Worm (Caenorhabditis elegans) whole organism, mixed stage, embryonic: ENCODE results near the gene elmd-1.

ENCODE experiments used
- bed-3 ChIP-seq: fragments of 200-800 bp; sonication (Bioruptor generic); optimal IDR thresholded peaks from 3 replicates; lab custom pipeline; 2018; ENCODE audit warnings: mild to moderate bottlenecking, missing genetic modification characterization, moderate library complexity, missing compliant biosample characterization
- blmp-1 ChIP-seq: fragments of 150-350 bp; optimal IDR thresholded peaks from 2 replicates; lab custom pipeline; 2014; ENCODE audit warnings: missing biosample characterization, missing genetic modification characterization
- ceh-43 ChIP-seq: fragments of 200-800 bp; sonication (Bioruptor generic); optimal IDR thresholded peaks from 2 replicates; lab custom pipeline; 2018; ENCODE audit warnings: mild to moderate bottlenecking, missing genetic modification characterization, moderate library complexity, missing compliant biosample characterization
- ceh-83 ChIP-seq: fragments of 200-800 bp; sonication (Bioruptor generic); optimal IDR thresholded peaks from 2 replicates; lab custom pipeline; 2018; ENCODE audit warnings: mild to moderate bottlenecking, missing genetic modification characterization, missing compliant biosample characterization
- ces-1 ChIP-seq: fragments of 150-350 bp; optimal IDR thresholded peaks from 2 replicates; lab custom pipeline; 2014; ENCODE audit warnings: missing biosample characterization, missing genetic modification reagents, missing genetic modification characterization
- cnd-1 ChIP-seq: fragments of 200-800 bp; sonication (Bioruptor generic); optimal IDR thresholded peaks from 2 replicates; lab custom pipeline; 2018; ENCODE audit warnings: mild to moderate bottlenecking, missing genetic modification characterization, missing compliant biosample characterization
- drap-1 ChIP-seq: fragments of 200-800 bp; sonication (Bioruptor generic); optimal IDR thresholded peaks from 3 replicates; lab custom pipeline; 2018; ENCODE audit warnings: mild to moderate bottlenecking, missing genetic modification characterization, missing compliant biosample characterization
- elt-1 ChIP-seq: sonication (generic microtip); optimal IDR thresholded peaks from 2 replicates; lab custom pipeline; 2017; ENCODE audit warnings: missing genetic modification characterization, mild to moderate bottlenecking, missing compliant biosample characterization, antibody characterized with exemption, moderate library complexity, borderline replicate concordance; ENCODE audit not compliant: insufficient read depth
- elt-3 ChIP-seq: fragments of 150-350 bp; optimal IDR thresholded peaks from 2 replicates; lab custom pipeline; 2014; ENCODE audit warnings: missing biosample characterization, missing genetic modification characterization
- flh-1 ChIP-seq: fragments of 200-800 bp; sonication (Bioruptor generic); optimal IDR thresholded peaks from 2 replicates; lab custom pipeline; 2018; ENCODE audit warnings: mild to moderate bottlenecking, missing genetic modification characterization, moderate library complexity, missing compliant biosample characterization
- ham-2 ChIP-seq: fragments of 200-800 bp; sonication (Bioruptor generic); optimal IDR thresholded peaks from 2 replicates; lab custom pipeline; 2018; ENCODE audit warnings: mild to moderate bottlenecking, missing genetic modification characterization, missing compliant biosample characterization
- lin-13 ChIP-seq: fragments of 150-350 bp; optimal IDR thresholded peaks from 2 replicates; lab custom pipeline; 2014; ENCODE audit warnings: missing biosample characterization, missing genetic modification characterization
- lsy-2 ChIP-seq: fragments of 150-350 bp; optimal IDR thresholded peaks from 2 replicates; lab custom pipeline; 2014; ENCODE audit warnings: missing biosample characterization, missing genetic modification characterization
- mab-5 ChIP-seq: fragments of 150-350 bp; optimal IDR thresholded peaks from 2 replicates; lab custom pipeline; 2014; ENCODE audit warnings: missing biosample characterization, missing genetic modification characterization
- mls-2 ChIP-seq: sonication (generic microtip); optimal IDR thresholded peaks from 2 replicates; lab custom pipeline; 2016; ENCODE audit warnings: mild to moderate bottlenecking, missing genetic modification characterization, moderate library complexity, missing compliant biosample characterization
- nhr-12 ChIP-seq: fragments of 150-350 bp; optimal IDR thresholded peaks from 2 replicates; lab custom pipeline; 2014; ENCODE audit warnings: missing biosample characterization, missing genetic modification characterization
- nhr-237 ChIP-seq: fragments of 150-350 bp; optimal IDR thresholded peaks from 2 replicates; lab custom pipeline; 2014; ENCODE audit warnings: missing biosample characterization, missing genetic modification characterization
- nhr-28 ChIP-seq: fragments of 150-350 bp; optimal IDR thresholded peaks from 2 replicates; lab custom pipeline; 2014; ENCODE audit warnings: missing biosample characterization, missing genetic modification characterization
- nhr-76 ChIP-seq: sonication (generic microtip); optimal IDR thresholded peaks from 2 replicates; lab custom pipeline; 2017; ENCODE audit warnings: missing biosample characterization, missing genetic modification characterization
- pha-4 ChIP-seq: fragments of 150-350 bp; optimal IDR thresholded peaks from 2 replicates; lab custom pipeline; 2018; ENCODE audit warnings: missing biosample characterization, missing genetic modification reagents, missing genetic modification characterization
- sem-2 ChIP-seq: fragments of 200-800 bp; sonication (Bioruptor generic); optimal IDR thresholded peaks from 2 replicates; lab custom pipeline; 2018; ENCODE audit warnings: mild to moderate bottlenecking, missing genetic modification characterization, missing compliant biosample characterization
- snpc-4 ChIP-seq: fragments of 150-350 bp; optimal IDR thresholded peaks from 2 replicates; lab custom pipeline; 2014; ENCODE audit warnings: missing biosample characterization, missing genetic modification characterization
- sptf-1 ChIP-seq: sonication (generic microtip); optimal IDR thresholded peaks from 2 replicates; lab custom pipeline; 2017; ENCODE audit warnings: mild to moderate bottlenecking, missing genetic modification characterization, moderate library complexity, missing compliant biosample characterization
- tbx-8 ChIP-seq: fragments of 200-800 bp; sonication (Bioruptor generic); optimal IDR thresholded peaks from 2 replicates; lab custom pipeline; 2018; ENCODE audit warnings: mild to moderate bottlenecking, missing genetic modification characterization, moderate library complexity, missing compliant biosample characterization
- unc-120 ChIP-seq: sonication (generic microtip); optimal IDR thresholded peaks from 2 replicates; lab custom pipeline; 2017; ENCODE audit warnings: missing genetic modification characterization, missing compliant biosample characterization; ENCODE audit not compliant: poor library complexity, severe bottlenecking
- unc-39 ChIP-seq: fragments of 150-350 bp; optimal IDR thresholded peaks from 2 replicates; lab custom pipeline; 2014; ENCODE audit warnings: missing biosample characterization, missing genetic modification characterization
- unc-62 ChIP-seq: fragments of 150-350 bp; optimal IDR thresholded peaks from 2 replicates; lab custom pipeline; 2014; ENCODE audit warnings: missing biosample characterization, missing genetic modification reagents, missing genetic modification characterization
- zip-8 ChIP-seq: fragments of 150-350 bp; optimal IDR thresholded peaks from 2 replicates; lab custom pipeline; 2014; ENCODE audit warnings: missing biosample characterization, missing genetic modification characterization
- ztf-11 ChIP-seq: fragments of 150-350 bp; optimal IDR thresholded peaks from 2 replicates; lab custom pipeline; 2014; ENCODE audit warnings: missing biosample characterization, missing genetic modification characterization

elmd-1 gene

ce11 chrIII:3351672-3352071, 38.0 kb upstream of the elmd-1 start:
- no peak for TF ChIP-seq bed-3
- TF ChIP-seq cnd-1: no peak
- TF ChIP-seq lsy-2: no peak
- TF ChIP-seq ceh-83 (GFP tag; lab: Kevin White, UChicago): no peak

- TF ChIP-seq blmp-1 (tag; lab: Kevin White, UChicago) (no peak), elt-3 (tag; lab: Kevin White, UChicago) (peak; percentile 61)
Observed at ce11 chrIII:3355791-3356190, 33.9 kb upstream of the elmd-1 start.

- TF ChIP-seq snpc-4 (tag; lab: Kevin White, UChicago) (no peak), tbx-8 (GFP tag; lab: Kevin White, UChicago) (no peak), cnd-1 (no peak), lsy-2 (no peak), elt-3 (tag; lab: Kevin White, UChicago) (no peak), sptf-1 (tag; lab: Kevin White, UChicago) (no peak), flh-1 (GFP tag; lab: Kevin White, UChicago) (no peak)
Observed at ce11 chrIII:3360067-3360466, 29.7 kb upstream of the elmd-1 start.

- TF ChIP-seq unc-62 (GFP tag; lab: Kevin White, UChicago): no peak
- no peak for TF ChIP-seq ces-1
Observed at ce11 chrIII:3367772-3368171, 21.9 kb upstream of the elmd-1 start.

ce11 chrIII:3370054-3370453, 19.7 kb upstream of the elmd-1 start, which contains the start of gene prk-2:
Gene prk-2 (minus strand): TSS chrIII:3370209.
- no peak for TF ChIP-seq mab-5 (tag; lab: Kevin White, UChicago)
- TF ChIP-seq nhr-76 (tag; lab: Kevin White, UChicago): no peak
- no peak for TF ChIP-seq elt-1 (tag; lab: Kevin White, UChicago)
- TF ChIP-seq zip-8: no peak
- no peak for TF ChIP-seq cnd-1
- no peak for TF ChIP-seq ceh-43
- no peak for TF ChIP-seq mls-2
- TF ChIP-seq drap-1 (GFP tag; lab: Kevin White, UChicago): no peak
- no peak for TF ChIP-seq flh-1 (GFP tag; lab: Kevin White, UChicago)
- no peak for TF ChIP-seq lsy-2
- TF ChIP-seq unc-120 (tag; lab: Kevin White, UChicago): no peak
- no peak for TF ChIP-seq unc-62 (GFP tag; lab: Kevin White, UChicago)
- TF ChIP-seq sem-2 (GFP tag; lab: Kevin White, UChicago): no peak
- TF ChIP-seq nhr-28: no peak
- no peak for TF ChIP-seq nhr-12
- no peak for TF ChIP-seq pha-4 (tag; lab: Kevin White, UChicago)
- TF ChIP-seq ztf-11 (tag; lab: Kevin White, UChicago): no peak
- no peak for TF ChIP-seq bed-3

- TF ChIP-seq nhr-237 (no peak), ces-1 (no peak), ceh-43 (no peak), zip-8 (no peak), ham-2 (GFP tag; lab: Kevin White, UChicago) (no peak), drap-1 (GFP tag; lab: Kevin White, UChicago) (no peak), snpc-4 (tag; lab: Kevin White, UChicago) (no peak), lsy-2 (no peak), nhr-76 (tag; lab: Kevin White, UChicago) (no peak)
Observed at ce11 chrIII:3370770-3371169, 18.9 kb upstream of the elmd-1 start.

ce11 chrIII:3372278-3372677, 17.4 kb upstream of the elmd-1 start:
- TF ChIP-seq cnd-1: no peak
- TF ChIP-seq sem-2 (GFP tag; lab: Kevin White, UChicago): no peak
- TF ChIP-seq lsy-2: no peak
- no peak for TF ChIP-seq lin-13 (tag; lab: Kevin White, UChicago)
- TF ChIP-seq ceh-43: no peak
- no peak for TF ChIP-seq unc-39
- TF ChIP-seq nhr-28: no peak
- no peak for TF ChIP-seq nhr-12
